Fruit fly (Drosophila melanogaster): ENCODE measurements around the gene Hsp83.

- TF ChIP-seq CG34367 (tag; optimal IDR thresholded peaks at IDR 0.05), result no peak
- no peak for TF ChIP-seq CG10348 (GFP tag; IDR thresholded peaks at IDR 0.05)
- no peak for TF ChIP-seq rn (GFP tag; IDR thresholded peaks at IDR 0.05)
- no peak for TF ChIP-seq Snoo (tag; optimal IDR thresholded peaks at IDR 0.05)
- TF ChIP-seq CG4496 (GFP tag; IDR thresholded peaks at IDR 0.05), result no peak
- no peak for TF ChIP-seq Pif1B (GFP tag; optimal IDR thresholded peaks at IDR 0.05)
- no peak for TF ChIP-seq Ets98B (GFP tag; IDR thresholded peaks at IDR 0.05)
- TF ChIP-seq CG13204 (GFP tag; optimal IDR thresholded peaks at IDR 0.05), result no peak
- TF ChIP-seq CG17806 (tag; optimal IDR thresholded peaks at IDR 0.05), result no peak
- peak; percentile 45 for TF ChIP-seq EcR (GFP tag; optimal IDR thresholded peaks at IDR 0.05)
Observed at dm6 chr3L:3236319-3236718, 43.5 kb downstream of the Hsp83 start.

Measured in whole organism, pupa.